Worm (Caenorhabditis elegans) whole organism, L1 larva: ENCODE measurements around the gene srh-257.

ENCODE experiments used
- C34B4.2 ChIP-seq: sonication (generic microtip); optimal IDR thresholded peaks from 2 replicates; lab custom pipeline; 2017; ENCODE audit warnings: mild to moderate bottlenecking, missing genetic modification characterization, missing compliant biosample characterization
- blmp-1 ChIP-seq: fragments of 150-350 bp; optimal IDR thresholded peaks from 2 replicates; lab custom pipeline; 2014; ENCODE audit warnings: missing biosample characterization, missing genetic modification characterization
- jun-1 ChIP-seq: fragments of 150-350 bp; optimal IDR thresholded peaks from 2 replicates; lab custom pipeline; 2014; ENCODE audit warnings: missing biosample characterization, missing genetic modification reagents, missing genetic modification characterization
- nhr-71 ChIP-seq: sonication (generic microtip); optimal IDR thresholded peaks from 2 replicates; lab custom pipeline; 2016; ENCODE audit warnings: mild to moderate bottlenecking, missing genetic modification characterization, moderate library complexity, missing compliant biosample characterization

DNA sequence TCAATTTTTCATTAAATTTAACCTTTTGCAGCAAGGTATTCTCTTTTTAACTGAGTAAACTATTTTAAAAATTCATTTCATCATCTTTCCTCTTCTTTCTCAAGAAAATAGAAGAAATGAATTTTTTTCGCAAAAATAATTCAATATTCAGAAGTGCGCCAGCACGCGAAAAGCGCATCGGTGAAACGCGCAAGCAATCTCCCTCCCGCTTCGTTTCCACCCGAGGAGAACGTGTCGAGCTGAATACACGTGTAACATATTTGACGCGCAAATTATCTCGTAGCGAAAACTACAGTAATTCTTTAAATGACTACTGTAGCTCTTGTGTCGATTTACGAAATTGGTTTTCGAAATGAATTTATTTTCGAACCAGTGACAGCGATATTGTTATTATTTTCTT, 15.0 kb upstream of the srh-257 start:
- TF ChIP-seq jun-1 (tag; lab: Kevin White, UChicago) (no peak), blmp-1 (tag; lab: Kevin White, UChicago) (no peak), nhr-71 (no peak), C34B4.2 (tag; lab: Kevin White, UChicago) (no peak)
